Worm (Caenorhabditis elegans) whole organism, mixed stage, embryonic: ENCODE results near the gene F22H10.3.

Source experiments
- M03D4.4 ChIP-seq: sonication (generic microtip); optimal IDR thresholded peaks from 2 replicates; lab custom pipeline; 2017; ENCODE audit warnings: mild to moderate bottlenecking, missing genetic modification characterization, missing compliant biosample characterization
- bed-3 ChIP-seq: fragments of 200-800 bp; sonication (Bioruptor generic); optimal IDR thresholded peaks from 3 replicates; lab custom pipeline; 2018; ENCODE audit warnings: mild to moderate bottlenecking, missing genetic modification characterization, moderate library complexity, missing compliant biosample characterization
- blmp-1 ChIP-seq: fragments of 150-350 bp; optimal IDR thresholded peaks from 2 replicates; lab custom pipeline; 2014; ENCODE audit warnings: missing biosample characterization, missing genetic modification characterization
- ceh-39 ChIP-seq: fragments of 150-350 bp; optimal IDR thresholded peaks from 2 replicates; lab custom pipeline; 2014; ENCODE audit warnings: missing biosample characterization, missing genetic modification characterization
- ceh-43 ChIP-seq: fragments of 200-800 bp; sonication (Bioruptor generic); optimal IDR thresholded peaks from 2 replicates; lab custom pipeline; 2018; ENCODE audit warnings: mild to moderate bottlenecking, missing genetic modification characterization, moderate library complexity, missing compliant biosample characterization
- ceh-83 ChIP-seq: fragments of 200-800 bp; sonication (Bioruptor generic); optimal IDR thresholded peaks from 2 replicates; lab custom pipeline; 2018; ENCODE audit warnings: mild to moderate bottlenecking, missing genetic modification characterization, missing compliant biosample characterization
- ces-1 ChIP-seq: fragments of 150-350 bp; optimal IDR thresholded peaks from 2 replicates; lab custom pipeline; 2014; ENCODE audit warnings: missing biosample characterization, missing genetic modification reagents, missing genetic modification characterization
- drap-1 ChIP-seq: fragments of 200-800 bp; sonication (Bioruptor generic); optimal IDR thresholded peaks from 3 replicates; lab custom pipeline; 2018; ENCODE audit warnings: mild to moderate bottlenecking, missing genetic modification characterization, missing compliant biosample characterization
- elt-1 ChIP-seq: sonication (generic microtip); optimal IDR thresholded peaks from 2 replicates; lab custom pipeline; 2017; ENCODE audit warnings: missing genetic modification characterization, mild to moderate bottlenecking, missing compliant biosample characterization, antibody characterized with exemption, moderate library complexity, borderline replicate concordance; ENCODE audit not compliant: insufficient read depth
- flh-1 ChIP-seq: fragments of 200-800 bp; sonication (Bioruptor generic); optimal IDR thresholded peaks from 2 replicates; lab custom pipeline; 2018; ENCODE audit warnings: mild to moderate bottlenecking, missing genetic modification characterization, moderate library complexity, missing compliant biosample characterization
- lin-13 ChIP-seq: fragments of 150-350 bp; optimal IDR thresholded peaks from 2 replicates; lab custom pipeline; 2014; ENCODE audit warnings: missing biosample characterization, missing genetic modification characterization
- lin-32 ChIP-seq: fragments of 200-800 bp; sonication (Bioruptor generic); optimal IDR thresholded peaks from 2 replicates; lab custom pipeline; 2018; ENCODE audit warnings: mild to moderate bottlenecking, missing genetic modification characterization, missing compliant biosample characterization
- mab-5 ChIP-seq: fragments of 150-350 bp; optimal IDR thresholded peaks from 2 replicates; lab custom pipeline; 2014; ENCODE audit warnings: missing biosample characterization, missing genetic modification characterization
- mep-1 ChIP-seq: fragments of 150-350 bp; optimal IDR thresholded peaks from 2 replicates; lab custom pipeline; 2017; ENCODE audit warnings: missing biosample characterization, missing genetic modification reagents, missing genetic modification characterization, inconsistent platforms
- mls-2 ChIP-seq: sonication (generic microtip); optimal IDR thresholded peaks from 2 replicates; lab custom pipeline; 2016; ENCODE audit warnings: mild to moderate bottlenecking, missing genetic modification characterization, moderate library complexity, missing compliant biosample characterization
- nhr-2 ChIP-seq: fragments of 150-350 bp; optimal IDR thresholded peaks from 2 replicates; lab custom pipeline; 2014; ENCODE audit warnings: missing biosample characterization, missing genetic modification characterization
- nhr-28 ChIP-seq: fragments of 150-350 bp; optimal IDR thresholded peaks from 2 replicates; lab custom pipeline; 2014; ENCODE audit warnings: missing biosample characterization, missing genetic modification characterization
- nhr-76 ChIP-seq: sonication (generic microtip); optimal IDR thresholded peaks from 2 replicates; lab custom pipeline; 2017; ENCODE audit warnings: missing biosample characterization, missing genetic modification characterization
- pha-4 ChIP-seq: fragments of 150-350 bp; optimal IDR thresholded peaks from 2 replicates; lab custom pipeline; 2018; ENCODE audit warnings: missing biosample characterization, missing genetic modification reagents, missing genetic modification characterization
- sptf-1 ChIP-seq: sonication (generic microtip); optimal IDR thresholded peaks from 2 replicates; lab custom pipeline; 2017; ENCODE audit warnings: mild to moderate bottlenecking, missing genetic modification characterization, moderate library complexity, missing compliant biosample characterization
- unc-120 ChIP-seq: sonication (generic microtip); optimal IDR thresholded peaks from 2 replicates; lab custom pipeline; 2017; ENCODE audit warnings: missing genetic modification characterization, missing compliant biosample characterization; ENCODE audit not compliant: poor library complexity, severe bottlenecking
- unc-39 ChIP-seq: fragments of 150-350 bp; optimal IDR thresholded peaks from 2 replicates; lab custom pipeline; 2014; ENCODE audit warnings: missing biosample characterization, missing genetic modification characterization
- unc-62 ChIP-seq: fragments of 150-350 bp; optimal IDR thresholded peaks from 2 replicates; lab custom pipeline; 2014; ENCODE audit warnings: missing biosample characterization, missing genetic modification reagents, missing genetic modification characterization
- zip-8 ChIP-seq: fragments of 150-350 bp; optimal IDR thresholded peaks from 2 replicates; lab custom pipeline; 2014; ENCODE audit warnings: missing biosample characterization, missing genetic modification characterization
- ztf-11 ChIP-seq: fragments of 150-350 bp; optimal IDR thresholded peaks from 2 replicates; lab custom pipeline; 2014; ENCODE audit warnings: missing biosample characterization, missing genetic modification characterization

F22H10.3 gene

DNA sequence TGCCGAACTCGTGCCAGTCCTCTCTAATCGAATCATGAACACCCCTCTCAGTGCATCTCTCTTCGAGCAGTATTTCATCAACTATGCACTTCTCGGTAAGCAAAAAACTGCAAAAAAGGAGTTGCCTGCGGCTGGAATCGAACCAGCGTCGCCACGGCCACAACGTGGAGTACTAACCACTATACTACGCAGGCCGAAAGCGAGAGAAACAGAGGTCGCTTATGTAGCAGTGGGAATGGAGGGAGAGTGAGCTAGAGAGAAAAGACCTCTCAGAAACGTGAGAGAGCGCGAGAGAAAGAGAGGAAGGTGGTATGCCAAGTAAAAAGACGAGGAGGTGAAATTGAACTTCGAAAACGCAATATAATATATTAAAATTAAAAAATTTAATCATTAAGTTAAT lies 42.8 kb downstream of the F22H10.3 start (continued):
- TF ChIP-seq unc-120 (tag; lab: Kevin White, UChicago): peak; percentile 97
- TF ChIP-seq bed-3 (GFP tag; lab: Kevin White, UChicago): peak; percentile 86
- TF ChIP-seq lin-13 (tag; lab: Kevin White, UChicago): peak; percentile 82
- TF ChIP-seq drap-1 (GFP tag; lab: Kevin White, UChicago): peak; percentile 96
- TF ChIP-seq lin-32 (GFP tag; lab: Kevin White, UChicago): peak; percentile 92

DNA sequence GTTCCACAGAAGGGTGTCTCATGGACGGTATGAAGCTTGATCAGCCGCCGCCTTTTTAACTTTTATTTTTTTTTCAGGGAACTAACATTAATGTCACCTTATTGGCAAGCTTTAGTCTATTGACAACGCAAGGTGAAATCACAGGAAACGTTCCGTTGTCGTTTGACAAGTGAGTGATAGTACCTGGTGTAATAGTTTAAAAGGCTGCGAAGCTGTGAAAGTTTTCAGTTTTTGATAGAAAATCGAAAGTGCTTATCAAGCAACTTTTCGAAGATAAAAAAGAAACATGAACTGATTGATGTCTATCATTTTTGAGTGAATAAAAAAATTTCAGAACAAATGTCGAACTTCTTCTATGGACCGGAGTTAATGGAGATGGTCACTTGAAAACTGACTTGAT lies 43.4 kb downstream of the F22H10.3 start:
- TF ChIP-seq ztf-11 (tag; lab: Kevin White, UChicago) (no peak), ceh-83 (GFP tag; lab: Kevin White, UChicago) (no peak), pha-4 (no peak), sptf-1 (tag; lab: Kevin White, UChicago) (no peak), ceh-43 (GFP tag; lab: Kevin White, UChicago) (no peak), M03D4.4 (tag; lab: Kevin White, UChicago) (no peak), ces-1 (no peak), flh-1 (GFP tag; lab: Kevin White, UChicago) (no peak)
- TF ChIP-seq, all 35 proteins: peak for 0

DNA sequence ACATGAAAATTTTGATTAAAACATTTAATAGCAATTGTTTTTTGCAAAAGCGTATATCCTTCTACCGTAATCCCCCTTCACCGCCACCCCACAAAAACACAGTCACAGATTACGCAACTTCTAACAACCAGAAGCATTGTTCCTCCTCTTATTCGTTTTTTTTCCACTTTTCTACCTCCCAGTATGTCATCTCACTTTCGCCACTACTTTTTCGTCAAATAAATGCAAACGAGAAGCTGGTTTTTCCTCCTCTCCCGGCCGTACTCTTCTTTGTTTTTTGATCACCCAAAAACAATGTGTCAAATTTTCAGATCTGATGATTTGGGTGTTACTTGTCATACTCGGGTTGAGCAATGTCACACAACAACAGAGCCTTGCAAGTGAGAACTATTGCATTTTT lies 44.5 kb downstream of the F22H10.3 start, which contains the start of gene C06G1.1:
Gene C06G1.1, plus strand, starts transcription at position 301 of the 400 bp plus-strand sequence.
- TF ChIP-seq flh-1 (GFP tag; lab: Kevin White, UChicago) (no peak), zip-8 (tag; lab: Kevin White, UChicago) (peak; percentile 25)

DNA sequence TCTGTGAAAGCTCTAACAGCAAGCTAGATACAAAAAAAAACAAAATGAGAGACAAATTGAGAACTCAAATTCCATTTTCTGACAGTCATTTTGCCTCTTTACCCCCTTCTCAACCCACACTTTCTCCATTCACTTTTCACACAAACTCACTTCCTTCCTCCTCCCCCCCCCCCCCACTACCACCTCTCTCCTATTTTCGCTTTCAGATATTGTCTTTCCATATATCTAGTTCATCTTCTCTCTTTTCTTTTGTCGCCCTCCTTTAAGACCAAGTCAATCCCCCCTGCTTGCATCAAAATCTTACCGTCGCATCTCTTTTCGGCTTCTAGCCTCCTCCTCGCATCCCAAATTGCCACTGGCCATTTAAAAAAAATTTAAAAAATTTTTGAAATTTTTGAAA lies 45.7 kb downstream of the F22H10.3 start:
- TF ChIP-seq sptf-1 (tag; lab: Kevin White, UChicago) (no peak), blmp-1 (tag; lab: Kevin White, UChicago) (peak; percentile 82)

DNA sequence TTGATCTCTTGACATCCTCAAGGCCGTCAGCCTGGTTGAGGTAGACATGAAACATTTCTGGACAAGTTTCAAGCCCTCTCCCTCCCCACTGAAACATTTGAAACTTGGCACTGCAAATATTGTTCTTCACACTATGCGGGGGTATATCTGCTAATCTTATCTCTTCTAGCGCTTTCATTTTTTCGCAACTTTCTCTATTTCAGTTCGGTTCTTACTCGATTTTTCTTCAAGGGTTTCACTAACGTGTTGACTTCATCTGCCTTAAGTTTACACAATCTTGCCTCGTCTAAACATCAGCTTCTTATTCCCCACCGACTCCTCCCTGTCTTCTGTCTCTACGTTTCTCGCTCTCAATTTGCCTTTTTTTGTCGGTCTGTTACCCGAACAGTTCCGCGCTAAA lies 47.7 kb downstream of the F22H10.3 start:
- TF ChIP-seq ceh-39 (tag; lab: Kevin White, UChicago): no peak
- no peak for TF ChIP-seq zip-8 (tag; lab: Kevin White, UChicago)
- no peak for TF ChIP-seq lin-13 (tag; lab: Kevin White, UChicago)
- no peak for TF ChIP-seq sptf-1 (tag; lab: Kevin White, UChicago)

DNA sequence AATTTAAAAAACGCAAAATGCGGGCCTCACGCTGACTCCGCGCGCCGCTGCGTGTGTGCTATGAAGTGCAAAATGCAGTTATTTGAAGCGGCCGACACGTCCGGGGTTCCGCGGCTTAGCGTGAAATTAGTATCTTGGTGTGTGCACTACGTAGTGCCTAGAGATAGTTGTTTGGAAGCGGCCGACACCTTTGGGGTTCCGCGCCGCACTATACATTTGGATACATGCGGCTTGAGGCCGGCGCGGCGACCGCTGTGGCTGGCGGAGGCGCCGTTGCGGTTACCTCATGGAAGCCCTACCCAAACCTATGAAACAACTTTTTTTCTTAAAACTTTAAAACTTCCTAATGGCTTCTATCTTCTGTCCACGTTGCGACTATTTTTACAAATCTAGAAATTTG lies 48.3 kb downstream of the F22H10.3 start:
- TF ChIP-seq unc-120 (tag; lab: Kevin White, UChicago) (no peak), mab-5 (tag; lab: Kevin White, UChicago) (no peak), unc-39 (tag; lab: Kevin White, UChicago) (no peak), nhr-76 (tag; lab: Kevin White, UChicago) (no peak), nhr-2 (tag; lab: Kevin White, UChicago) (no peak), drap-1 (GFP tag; lab: Kevin White, UChicago) (no peak), ceh-43 (GFP tag; lab: Kevin White, UChicago) (no peak), elt-1 (tag; lab: Kevin White, UChicago) (no peak), lin-13 (tag; lab: Kevin White, UChicago) (no peak), unc-62 (no peak), flh-1 (GFP tag; lab: Kevin White, UChicago) (no peak), mep-1 (tag; lab: Kevin White, UChicago) (no peak), sptf-1 (tag; lab: Kevin White, UChicago) (no peak), nhr-28 (no peak), mls-2 (tag; lab: Kevin White, UChicago) (no peak)
- TF ChIP-seq, all 35 proteins: peak for 0
